Worm (Caenorhabditis elegans) whole organism, L3 larva: ENCODE results near the gene cest-2.1.

Source experiments
- aly-2 ChIP-seq: fragments of 150-350 bp; optimal IDR thresholded peaks from 2 replicates; lab custom pipeline; 2014; ENCODE audit warnings: missing biosample characterization, missing genetic modification characterization
- daf-12 ChIP-seq: fragments of 150-350 bp; optimal IDR thresholded peaks from 2 replicates; lab custom pipeline; 2014; ENCODE audit warnings: missing biosample characterization, missing genetic modification reagents, missing genetic modification characterization
- egl-5 ChIP-seq: fragments of 150-350 bp; optimal IDR thresholded peaks from 2 replicates; lab custom pipeline; 2017; ENCODE audit warnings: missing biosample characterization, missing genetic modification reagents, missing genetic modification characterization, inconsistent platforms
- fos-1 ChIP-seq: fragments of 150-350 bp; optimal IDR thresholded peaks from 2 replicates; lab custom pipeline; 2014; ENCODE audit warnings: missing biosample characterization, missing genetic modification characterization
- hmg-11 ChIP-seq: sonication (generic microtip); optimal IDR thresholded peaks from 2 replicates; lab custom pipeline; 2016; ENCODE audit warnings: missing genetic modification characterization, missing compliant biosample characterization
- nhr-43 ChIP-seq: sonication (generic microtip); optimal IDR thresholded peaks from 2 replicates; lab custom pipeline; 2016; ENCODE audit warnings: mild to moderate bottlenecking, missing genetic modification characterization, missing compliant biosample characterization; ENCODE audit not compliant: poor library complexity, severe bottlenecking
- nhr-77 ChIP-seq: fragments of 150-350 bp; optimal IDR thresholded peaks from 2 replicates; lab custom pipeline; 2014; ENCODE audit warnings: missing biosample characterization, missing genetic modification characterization
- skn-1 ChIP-seq: fragments of 150-350 bp; optimal IDR thresholded peaks from 2 replicates; lab custom pipeline; 2014; ENCODE audit warnings: missing biosample characterization, missing genetic modification characterization
- snpc-4 ChIP-seq: fragments of 150-350 bp; optimal IDR thresholded peaks from 2 replicates; lab custom pipeline; 2014; ENCODE audit warnings: missing biosample characterization, missing genetic modification characterization
- unc-62 ChIP-seq: fragments of 150-350 bp; sonication (generic microtip); optimal IDR thresholded peaks from 4 replicates; lab custom pipeline; 2014; ENCODE audit warnings: missing biosample characterization, missing genetic modification reagents, missing genetic modification characterization
- zag-1 ChIP-seq: fragments of 150-350 bp; optimal IDR thresholded peaks from 2 replicates; lab custom pipeline; 2014; ENCODE audit warnings: missing biosample characterization, missing genetic modification characterization
- ztf-11 ChIP-seq: fragments of 150-350 bp; optimal IDR thresholded peaks from 2 replicates; lab custom pipeline; 2014; ENCODE audit warnings: missing biosample characterization, missing genetic modification characterization
- ztf-4 ChIP-seq: fragments of 150-350 bp; optimal IDR thresholded peaks from 2 replicates; lab custom pipeline; 2014; ENCODE audit warnings: missing biosample characterization, missing genetic modification characterization

DNA sequence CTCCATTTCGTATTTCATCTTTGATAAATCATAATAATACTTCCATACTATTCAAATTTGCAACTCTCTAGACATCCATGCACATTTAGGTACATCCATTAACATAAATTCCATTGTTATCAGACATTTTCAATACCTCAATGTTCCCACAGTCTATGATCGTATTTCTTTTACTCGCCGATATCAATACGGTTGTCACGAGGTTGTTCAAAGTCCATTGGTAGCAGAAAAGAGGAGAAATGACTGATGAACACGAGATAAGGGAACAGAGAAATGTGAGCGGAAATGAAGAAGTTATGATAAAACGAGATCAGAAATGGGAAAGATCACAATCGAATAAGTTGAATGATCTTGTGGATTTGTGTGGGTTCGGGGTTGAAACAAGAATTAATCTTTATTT is 41.5 kb upstream of the cest-2.1 start:
- no peak for TF ChIP-seq daf-12 (tag; lab: Kevin White, UChicago)
- no peak for TF ChIP-seq egl-5
- TF ChIP-seq snpc-4 (tag; lab: Kevin White, UChicago) = no peak
- no peak for TF ChIP-seq skn-1
- no peak for TF ChIP-seq nhr-77 (tag; lab: Kevin White, UChicago)
- TF ChIP-seq nhr-43 (tag; lab: Kevin White, UChicago) = peak; percentile 15
- no peak for TF ChIP-seq aly-2 (tag; lab: Kevin White, UChicago)
- TF ChIP-seq fos-1 (tag; lab: Kevin White, UChicago) = no peak
- no peak for TF ChIP-seq zag-1 (tag; lab: Kevin White, UChicago)
- no peak for TF ChIP-seq unc-62 (GFP tag; lab: Kevin White, UChicago)
- no peak for TF ChIP-seq ztf-4 (tag; lab: Kevin White, UChicago)
- TF ChIP-seq ztf-11 (tag; lab: Kevin White, UChicago) = no peak
- TF ChIP-seq hmg-11 (tag; lab: Kevin White, UChicago) = no peak
